Worm (Caenorhabditis elegans) whole organism, early embryonic: Measurements from ENCODE around the gene R07E5.11.

Source experiments
- B0310.2 ChIP-seq: sonication (generic microtip); optimal IDR thresholded peaks from 2 replicates; lab custom pipeline; 2016; ENCODE audit warnings: mild to moderate bottlenecking, missing genetic modification characterization, missing compliant biosample characterization
- F13C5.2 ChIP-seq: sonication (generic microtip); optimal IDR thresholded peaks from 2 replicates; lab custom pipeline; 2017; ENCODE audit warnings: mild to moderate bottlenecking, missing genetic modification characterization, inconsistent platforms, missing compliant biosample characterization
- aly-1 ChIP-seq: sonication (generic microtip); optimal IDR thresholded peaks from 2 replicates; lab custom pipeline; 2016; ENCODE audit warnings: missing genetic modification characterization, missing compliant biosample characterization
- ama-1 ChIP-seq: fragments of 150-350 bp; optimal IDR thresholded peaks from 2 replicates; lab custom pipeline; 2014
- ceh-13 ChIP-seq: fragments of 200-800 bp; sonication (Bioruptor generic); optimal IDR thresholded peaks from 2 replicates; lab custom pipeline; 2018; ENCODE audit warnings: mild to moderate bottlenecking, missing genetic modification characterization, missing compliant biosample characterization
- ceh-36 ChIP-seq: sonication (generic microtip); optimal IDR thresholded peaks from 2 replicates; lab custom pipeline; 2016; ENCODE audit warnings: missing genetic modification characterization, inconsistent platforms, missing compliant biosample characterization
- ets-7 ChIP-seq: sonication (generic microtip); optimal IDR thresholded peaks from 2 replicates; lab custom pipeline; 2016; ENCODE audit warnings: missing genotype, missing genetic modification characterization, missing compliant biosample characterization
- flt-1 ChIP-seq: fragments of 200-800 bp; sonication (Bioruptor generic); IDR thresholded peaks from 2 replicates; pipeline ENCODE4 v1.3.6; 2022; ENCODE audit warnings: missing genetic modification characterization, missing compliant biosample characterization
- hmbx-1 ChIP-seq: sonication (generic microtip); optimal IDR thresholded peaks from 2 replicates; lab custom pipeline; 2016; ENCODE audit warnings: mild to moderate bottlenecking, missing genetic modification characterization, missing compliant biosample characterization
- hmg-4 ChIP-seq: fragments of 200-800 bp; sonication (Bioruptor generic); optimal IDR thresholded peaks from 2 replicates; lab custom pipeline; 2018; ENCODE audit warnings: mild to moderate bottlenecking, missing genetic modification characterization, missing compliant biosample characterization
- hnd-1 ChIP-seq: sonication (generic microtip); optimal IDR thresholded peaks from 2 replicates; lab custom pipeline; 2016; ENCODE audit warnings: missing genetic modification characterization, missing compliant biosample characterization
- pes-1 ChIP-seq: fragments of 200-800 bp; sonication (Bioruptor generic); IDR thresholded peaks from 2 replicates; pipeline ENCODE4 v1.3.6; 2022; ENCODE audit warnings: missing genetic modification reagents, missing genetic modification characterization, missing compliant biosample characterization
- scrt-1 ChIP-seq: fragments of 200-800 bp; sonication (Bioruptor generic); IDR thresholded peaks from 2 replicates; pipeline ENCODE4 v1.3.6; 2022; ENCODE audit warnings: missing genetic modification characterization, missing compliant biosample characterization
- sea-1 ChIP-seq: fragments of 200-800 bp; sonication (Bioruptor generic); conservative IDR thresholded peaks from 2 replicates; pipeline ENCODE4 v1.3.6; 2022; ENCODE audit warnings: missing genetic modification characterization, missing compliant biosample characterization
- tbx-11 ChIP-seq: fragments of 200-800 bp; sonication (Bioruptor generic); IDR thresholded peaks from 2 replicates; pipeline ENCODE4 v1.3.6; 2022; ENCODE audit warnings: missing genetic modification characterization, missing compliant biosample characterization
- tbx-37 ChIP-seq: fragments of 200-800 bp; sonication (Bioruptor generic); conservative IDR thresholded peaks from 2 replicates; pipeline ENCODE4 v1.3.6; 2022; ENCODE audit warnings: missing genetic modification reagents, missing genetic modification characterization, missing compliant biosample characterization
- tra-4 ChIP-seq: sonication (generic microtip); optimal IDR thresholded peaks from 2 replicates; lab custom pipeline; 2017; ENCODE audit warnings: missing genetic modification characterization, missing compliant biosample characterization

Gene R07E5.11

ce11 chrIII:4405986-4406385 is 9.0 kb downstream of the R07E5.11 start, which contains the start of gene rnp-4:
Gene rnp-4 (plus strand): TSS chrIII:4406286.
- no peak for TF ChIP-seq hnd-1 (tag; lab: Kevin White, UChicago)
- no peak for TF ChIP-seq hmbx-1 (tag; lab: Kevin White, UChicago)
- TF ChIP-seq tra-4: no peak
- TF ChIP-seq ceh-36: no peak
- no peak for TF ChIP-seq scrt-1 (GFP tag; lab: Robert Waterston, UW)
- TF ChIP-seq F13C5.2 (tag; lab: Kevin White, UChicago): no peak
- TF ChIP-seq pes-1 (GFP tag; lab: Robert Waterston, UW): no peak
- no peak for TF ChIP-seq ets-7
- TF ChIP-seq ceh-13 (GFP tag; lab: Kevin White, UChicago): no peak
- no peak for TF ChIP-seq aly-1
- no peak for TF ChIP-seq flt-1
- TF ChIP-seq tbx-37: no peak
- no peak for TF ChIP-seq hmg-4 (GFP tag; lab: Kevin White, UChicago)
- no peak for TF ChIP-seq B0310.2 (tag; lab: Kevin White, UChicago)
- no peak for TF ChIP-seq sea-1 (GFP tag; lab: Robert Waterston, UW)
- TF ChIP-seq tbx-11: no peak

- TF ChIP-seq F13C5.2 (tag; lab: Kevin White, UChicago) (peak; percentile 59), scrt-1 (GFP tag; lab: Robert Waterston, UW) (no peak), B0310.2 (tag; lab: Kevin White, UChicago) (no peak)
These were observed 10.6 kb downstream of the R07E5.11 start, which contains the start of the genes R07E5.17 and snfc-5 for ce11 chrIII:4404339-4404836. Gene R07E5.17 (minus strand): TSS chrIII:4404436. Gene snfc-5 (plus strand): TSS chrIII:4404786.

- TF ChIP-seq hnd-1 (tag; lab: Kevin White, UChicago): no peak
- TF ChIP-seq scrt-1 (GFP tag; lab: Robert Waterston, UW): no peak
- no peak for TF ChIP-seq ceh-36
These were observed 13.9 kb downstream of the R07E5.11 start, which contains the start of gene R07E5.15 for ce11 chrIII:4401142-4401541. Gene R07E5.15 (plus strand): TSS chrIII:4401442.

- TF ChIP-seq tbx-37: no peak
- TF ChIP-seq hmbx-1 (tag; lab: Kevin White, UChicago): no peak
- no peak for TF ChIP-seq ama-1
- TF ChIP-seq tbx-11: no peak
- no peak for TF ChIP-seq hnd-1 (tag; lab: Kevin White, UChicago)
- no peak for TF ChIP-seq sea-1 (GFP tag; lab: Robert Waterston, UW)
- TF ChIP-seq aly-1: no peak
- no peak for TF ChIP-seq scrt-1 (GFP tag; lab: Robert Waterston, UW)
- TF ChIP-seq flt-1: no peak
- TF ChIP-seq hmg-4 (GFP tag; lab: Kevin White, UChicago): no peak
- no peak for TF ChIP-seq tra-4
- TF ChIP-seq pes-1 (GFP tag; lab: Robert Waterston, UW): no peak
- no peak for TF ChIP-seq ceh-13 (GFP tag; lab: Kevin White, UChicago)
- TF ChIP-seq F13C5.2 (tag; lab: Kevin White, UChicago): no peak
- no peak for TF ChIP-seq B0310.2 (tag; lab: Kevin White, UChicago)
- no peak for TF ChIP-seq ceh-36
- no peak for TF ChIP-seq ets-7
These were observed 16.6 kb downstream of the R07E5.11 start, which contains the start of gene R07E5.6 for ce11 chrIII:4398463-4398862. Gene R07E5.6 (plus strand): TSS chrIII:4398763.

ce11 chrIII:4397115-4397514 is 17.9 kb downstream of the R07E5.11 start, which contains the start of gene R07E5.5:
Gene R07E5.5 (plus strand): TSS chrIII:4397415.
- TF ChIP-seq tbx-37: no peak
- TF ChIP-seq sea-1 (GFP tag; lab: Robert Waterston, UW): no peak
- no peak for TF ChIP-seq scrt-1 (GFP tag; lab: Robert Waterston, UW)
- TF ChIP-seq pes-1 (GFP tag; lab: Robert Waterston, UW): no peak
- TF ChIP-seq aly-1: no peak
- TF ChIP-seq hmg-4 (GFP tag; lab: Kevin White, UChicago): no peak
- no peak for TF ChIP-seq hnd-1 (tag; lab: Kevin White, UChicago)
- no peak for TF ChIP-seq ets-7
- no peak for TF ChIP-seq tbx-11
- no peak for TF ChIP-seq ama-1
- no peak for TF ChIP-seq ceh-36
- no peak for TF ChIP-seq ceh-13 (GFP tag; lab: Kevin White, UChicago)
- TF ChIP-seq F13C5.2 (tag; lab: Kevin White, UChicago): no peak
- TF ChIP-seq hmbx-1 (tag; lab: Kevin White, UChicago): no peak
- TF ChIP-seq flt-1: no peak
- TF ChIP-seq tra-4: no peak
- no peak for TF ChIP-seq B0310.2 (tag; lab: Kevin White, UChicago)

ce11 chrIII:4395857-4396256 is 19.2 kb downstream of the R07E5.11 start:
- TF ChIP-seq aly-1: no peak
- TF ChIP-seq tbx-37: no peak
- TF ChIP-seq hmg-4 (GFP tag; lab: Kevin White, UChicago): no peak
- TF ChIP-seq ceh-36: no peak
- no peak for TF ChIP-seq scrt-1 (GFP tag; lab: Robert Waterston, UW)
- TF ChIP-seq tbx-11: no peak
- TF ChIP-seq tra-4: no peak
- TF ChIP-seq ceh-13 (GFP tag; lab: Kevin White, UChicago): no peak
- TF ChIP-seq F13C5.2 (tag; lab: Kevin White, UChicago): no peak
- TF ChIP-seq flt-1: no peak
- TF ChIP-seq B0310.2 (tag; lab: Kevin White, UChicago): no peak
- no peak for TF ChIP-seq hmbx-1 (tag; lab: Kevin White, UChicago)
- TF ChIP-seq ets-7: no peak
- TF ChIP-seq hnd-1 (tag; lab: Kevin White, UChicago): no peak
- no peak for TF ChIP-seq sea-1 (GFP tag; lab: Robert Waterston, UW)
- no peak for TF ChIP-seq ama-1
- no peak for TF ChIP-seq pes-1 (GFP tag; lab: Robert Waterston, UW)

- TF ChIP-seq ceh-36: no peak
- no peak for TF ChIP-seq ets-7
- TF ChIP-seq tbx-37: no peak
- no peak for TF ChIP-seq sea-1 (GFP tag; lab: Robert Waterston, UW)
- TF ChIP-seq ama-1: no peak
- TF ChIP-seq tbx-11: no peak
- no peak for TF ChIP-seq hmbx-1 (tag; lab: Kevin White, UChicago)
- TF ChIP-seq hmg-4 (GFP tag; lab: Kevin White, UChicago): no peak
- TF ChIP-seq B0310.2 (tag; lab: Kevin White, UChicago): no peak
- no peak for TF ChIP-seq ceh-13 (GFP tag; lab: Kevin White, UChicago)
- TF ChIP-seq tra-4: no peak
- TF ChIP-seq scrt-1 (GFP tag; lab: Robert Waterston, UW): no peak
- no peak for TF ChIP-seq flt-1
- no peak for TF ChIP-seq hnd-1 (tag; lab: Kevin White, UChicago)
- TF ChIP-seq pes-1 (GFP tag; lab: Robert Waterston, UW): no peak
- TF ChIP-seq aly-1: no peak
- no peak for TF ChIP-seq F13C5.2 (tag; lab: Kevin White, UChicago)
These were observed 20.5 kb downstream of the R07E5.11 start, which contains the start of gene R07E5.4 for ce11 chrIII:4394496-4394895. Gene R07E5.4 (plus strand): TSS chrIII:4394796.
